Worm (Caenorhabditis elegans): ENCODE data around the gene F54H12.4.

Gene F54H12.4

ce11 chrIII:7978289-7978688 lies 15.7 kb upstream of the F54H12.4 start:
- TF ChIP-seq unc-30 (tag; optimal IDR thresholded peaks at IDR 0.05) = no peak
- TF ChIP-seq mep-1 (tag; optimal IDR thresholded peaks at IDR 0.05) = peak; percentile 4
- no peak for TF ChIP-seq efl-1 (optimal IDR thresholded peaks at IDR 0.05)
- TF ChIP-seq efl-1 (GFP tag; optimal IDR thresholded peaks at IDR 0.05 in 1 of 2) = peak in 1 of 2 experiments; percentile 40

DNA sequence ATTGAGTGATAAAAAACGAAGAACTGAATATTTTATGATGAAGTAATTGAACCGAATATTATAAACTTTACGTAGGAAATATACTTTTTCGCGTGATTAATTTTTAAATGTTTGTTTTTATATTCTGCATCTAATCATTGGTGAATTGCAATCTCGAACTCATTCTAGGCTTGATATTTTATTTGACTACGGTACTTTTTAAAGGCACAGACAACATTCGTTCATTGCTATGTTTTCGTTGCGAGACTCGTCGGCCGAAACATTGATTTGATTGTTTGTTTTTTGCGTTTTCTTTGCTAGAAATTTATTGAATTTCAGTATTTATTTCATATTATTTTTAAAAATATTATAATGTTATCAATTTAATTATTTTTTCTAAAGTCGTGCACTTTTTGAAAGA lies 15.2 kb upstream of the F54H12.4 start, which contains the start of gene C06G4.4:
Gene C06G4.4 (minus strand): TSS at position 36 of the 400 bp plus-strand sequence.
- TF ChIP-seq lin-39 (tag; optimal IDR thresholded peaks at IDR 0.05) = no peak
- no peak for TF ChIP-seq C04F5.9 (tag; optimal IDR thresholded peaks at IDR 0.05)
- no peak for TF ChIP-seq nhr-85 (tag)
- no peak for TF ChIP-seq egl-27 (tag; optimal IDR thresholded peaks at IDR 0.05)
- TF ChIP-seq C34B4.2 (tag; optimal IDR thresholded peaks at IDR 0.05) = no peak
- TF ChIP-seq jun-1 (tag; optimal IDR thresholded peaks at IDR 0.05) = no peak
- no peak for TF ChIP-seq sox-4 (tag; optimal IDR thresholded peaks at IDR 0.05)
- no peak for TF ChIP-seq unc-98 (GFP tag; IDR thresholded peaks at IDR 0.05)
- TF ChIP-seq efl-1 (optimal IDR thresholded peaks at IDR 0.05) = no peak
- no peak for TF ChIP-seq efl-1 (GFP tag; optimal IDR thresholded peaks at IDR 0.05 in 1 of 2)
- TF ChIP-seq hpl-2 (GFP tag; optimal IDR thresholded peaks at IDR 0.05) = no peak
- no peak for TF ChIP-seq nhr-20 (tag; optimal IDR thresholded peaks at IDR 0.05)
- no peak for TF ChIP-seq pqm-1 (tag; optimal IDR thresholded peaks at IDR 0.05)
- TF ChIP-seq unc-130 (tag; optimal IDR thresholded peaks at IDR 0.05) = no peak
- no peak for TF ChIP-seq C16A3.4 (tag; optimal IDR thresholded peaks at IDR 0.05)
- TF ChIP-seq ceh-90 (tag; optimal IDR thresholded peaks at IDR 0.05) = no peak
- TF ChIP-seq nhr-237 (tag; optimal IDR thresholded peaks at IDR 0.05) = no peak

ce11 chrIII:7977224-7977623 lies 14.7 kb upstream of the F54H12.4 start:
- TF ChIP-seq dsc-1 (tag; optimal IDR thresholded peaks at IDR 0.05) (peak; percentile 3), nhr-237 (tag; optimal IDR thresholded peaks at IDR 0.05) (no peak), lin-35 (GFP tag; optimal IDR thresholded peaks at IDR 0.05) (peak in 1 of 2 experiments; percentile 9), nhr-85 (tag) (peak; percentile 13), nhr-12 (tag; optimal IDR thresholded peaks at IDR 0.05) (no peak), ama-1 (optimal IDR thresholded peaks at IDR 0.05) (peak; percentile 45), tbx-2 (tag; optimal IDR thresholded peaks at IDR 0.05) (no peak), snpc-4 (tag; optimal IDR thresholded peaks at IDR 0.05) (no peak), pqm-1 (tag; optimal IDR thresholded peaks at IDR 0.05) (no peak), aly-2 (tag; optimal IDR thresholded peaks at IDR 0.05) (peak; percentile 64)

DNA sequence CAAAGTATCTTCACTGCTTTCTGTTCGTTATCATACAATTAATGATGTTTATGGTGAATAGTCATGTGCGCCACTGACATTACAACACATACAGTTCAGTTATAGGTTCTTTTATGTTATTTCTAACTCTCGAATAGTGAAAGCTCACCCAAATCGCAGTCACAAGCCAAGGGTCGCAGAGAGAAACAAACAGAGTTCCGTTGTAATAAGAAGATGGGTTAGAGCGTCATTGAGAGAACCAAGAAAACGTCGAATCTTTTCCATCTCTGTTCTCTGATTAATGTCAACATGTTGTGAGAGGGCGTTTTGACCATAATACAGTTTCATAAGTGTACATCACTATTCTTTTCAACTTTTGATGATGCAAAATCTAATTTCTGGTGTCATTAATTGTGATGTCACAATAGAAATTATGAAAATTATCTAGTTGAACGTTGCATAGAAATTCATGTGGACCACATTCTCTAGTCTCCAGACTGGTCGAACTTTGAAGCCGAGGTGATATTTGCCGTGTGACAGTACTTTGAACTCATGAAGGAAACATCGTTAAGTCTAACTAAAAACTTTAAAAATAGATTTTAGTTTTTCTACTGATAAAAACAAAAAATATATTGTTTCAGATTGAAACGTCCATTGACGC lies 11.5 kb upstream of the F54H12.4 start:
- peak; percentile 4 for TF ChIP-seq xbp-1 (tag; optimal IDR thresholded peaks at IDR 0.05)
- peak in 2 of 3 experiments; percentile 13 to 19 for TF ChIP-seq dpl-1 (GFP tag; optimal IDR thresholded peaks at IDR 0.05)
- no peak for TF ChIP-seq isw-1 (GFP tag; IDR thresholded peaks at IDR 0.05)
- TF ChIP-seq egl-27 (tag; optimal IDR thresholded peaks at IDR 0.05) = no peak
- TF ChIP-seq C16A3.4 (tag; optimal IDR thresholded peaks at IDR 0.05) = peak; percentile 16
- peak in 1 of 2 experiments; percentile 3 for TF ChIP-seq mdl-1 (tag; optimal IDR thresholded peaks at IDR 0.05)
- TF ChIP-seq lin-14 (GFP tag; optimal IDR thresholded peaks at IDR 0.05) = peak; percentile 57
- no peak for TF ChIP-seq nhr-12 (tag; optimal IDR thresholded peaks at IDR 0.05)
- TF ChIP-seq zip-4 (GFP tag; optimal IDR thresholded peaks at IDR 0.05) = no peak
- TF ChIP-seq nhr-19 (GFP tag; conservative IDR thresholded peaks at IDR 0.05) = peak; percentile 69
- peak; percentile 56 for TF ChIP-seq nhr-71 (tag; optimal IDR thresholded peaks at IDR 0.05)
- peak; percentile 34 for TF ChIP-seq elt-2 (tag; optimal IDR thresholded peaks at IDR 0.05)
- TF ChIP-seq ztf-4 (tag; optimal IDR thresholded peaks at IDR 0.05) = peak; percentile 34
- peak in 3 of 6 experiments; percentile 8 to 40 (median 8) for TF ChIP-seq elt-3 (tag; optimal IDR thresholded peaks at IDR 0.05)
- no peak for TF ChIP-seq rnt-1 (tag; optimal IDR thresholded peaks at IDR 0.05)
- TF ChIP-seq grh-1 (GFP tag; IDR thresholded peaks at IDR 0.05) = no peak
- no peak for TF ChIP-seq sox-4 (tag; optimal IDR thresholded peaks at IDR 0.05)
- TF ChIP-seq alr-1 (tag; optimal IDR thresholded peaks at IDR 0.05; ENCODE audit: borderline replicate concordance) = no peak
- no peak for TF ChIP-seq unc-130 (tag; optimal IDR thresholded peaks at IDR 0.05)
- TF ChIP-seq mep-1 (tag; optimal IDR thresholded peaks at IDR 0.05) = no peak
- TF ChIP-seq snu-23 (GFP tag; optimal IDR thresholded peaks at IDR 0.05) = peak; percentile 50
- TF ChIP-seq nhr-20 (tag; optimal IDR thresholded peaks at IDR 0.05) = peak; percentile 68
- peak; percentile 27 for TF ChIP-seq ama-1 (optimal IDR thresholded peaks at IDR 0.05)
- TF ChIP-seq tbx-2 (tag; optimal IDR thresholded peaks at IDR 0.05) = peak; percentile 44
- no peak for TF ChIP-seq pag-3 (tag; optimal IDR thresholded peaks at IDR 0.05; ENCODE audit: borderline replicate concordance, insufficient read depth)
- no peak for TF ChIP-seq efl-1 (optimal IDR thresholded peaks at IDR 0.05)
- peak in 1 of 2 experiments; percentile 82 for TF ChIP-seq efl-1 (GFP tag; optimal IDR thresholded peaks at IDR 0.05 in 1 of 2)
- TF ChIP-seq lsy-2 (tag; optimal IDR thresholded peaks at IDR 0.05) = peak in 1 of 2 experiments; percentile 19
- no peak for TF ChIP-seq nhr-77 (tag; optimal IDR thresholded peaks at IDR 0.05)
- no peak for TF ChIP-seq fkh-8 (tag; optimal IDR thresholded peaks at IDR 0.05)
- peak in 1 of 2 experiments; percentile 39 for TF ChIP-seq lin-35 (GFP tag; optimal IDR thresholded peaks at IDR 0.05)
